Worm (Caenorhabditis elegans) whole organism, early embryonic: Measurements from ENCODE around the gene rab-19.

Experiments
- F13C5.2 ChIP-seq: sonication (generic microtip); optimal IDR thresholded peaks from 2 replicates; lab custom pipeline; 2017; ENCODE audit warnings: mild to moderate bottlenecking, missing genetic modification characterization, inconsistent platforms, missing compliant biosample characterization
- aly-1 ChIP-seq: sonication (generic microtip); optimal IDR thresholded peaks from 2 replicates; lab custom pipeline; 2016; ENCODE audit warnings: missing genetic modification characterization, missing compliant biosample characterization
- ama-1 ChIP-seq: fragments of 150-350 bp; optimal IDR thresholded peaks from 2 replicates; lab custom pipeline; 2014
- ceh-13 ChIP-seq: fragments of 200-800 bp; sonication (Bioruptor generic); optimal IDR thresholded peaks from 2 replicates; lab custom pipeline; 2018; ENCODE audit warnings: mild to moderate bottlenecking, missing genetic modification characterization, missing compliant biosample characterization
- ets-7 ChIP-seq: sonication (generic microtip); optimal IDR thresholded peaks from 2 replicates; lab custom pipeline; 2016; ENCODE audit warnings: missing genotype, missing genetic modification characterization, missing compliant biosample characterization
- flt-1 ChIP-seq: fragments of 200-800 bp; sonication (Bioruptor generic); IDR thresholded peaks from 2 replicates; pipeline ENCODE4 v1.3.6; 2022; ENCODE audit warnings: missing genetic modification characterization, missing compliant biosample characterization
- hmg-4 ChIP-seq: fragments of 200-800 bp; sonication (Bioruptor generic); optimal IDR thresholded peaks from 2 replicates; lab custom pipeline; 2018; ENCODE audit warnings: mild to moderate bottlenecking, missing genetic modification characterization, missing compliant biosample characterization
- pes-1 ChIP-seq: fragments of 200-800 bp; sonication (Bioruptor generic); IDR thresholded peaks from 2 replicates; pipeline ENCODE4 v1.3.6; 2022; ENCODE audit warnings: missing genetic modification reagents, missing genetic modification characterization, missing compliant biosample characterization
- tbx-37 ChIP-seq: fragments of 200-800 bp; sonication (Bioruptor generic); conservative IDR thresholded peaks from 2 replicates; pipeline ENCODE4 v1.3.6; 2022; ENCODE audit warnings: missing genetic modification reagents, missing genetic modification characterization, missing compliant biosample characterization
- tra-4 ChIP-seq: sonication (generic microtip); optimal IDR thresholded peaks from 2 replicates; lab custom pipeline; 2017; ENCODE audit warnings: missing genetic modification characterization, missing compliant biosample characterization

- no peak for TF ChIP-seq ama-1 (lab: Kevin White, UChicago)
- no peak for TF ChIP-seq pes-1 (GFP tag; lab: Robert Waterston, UW)
- TF ChIP-seq tra-4 (tag; lab: Kevin White, UChicago) = no peak
- TF ChIP-seq ets-7 (tag; lab: Kevin White, UChicago) = no peak
- no peak for TF ChIP-seq F13C5.2 (tag; lab: Kevin White, UChicago)
- TF ChIP-seq tbx-37 (GFP tag; lab: Robert Waterston, UW) = no peak
- TF ChIP-seq ceh-13 = no peak
- TF ChIP-seq aly-1 (tag; lab: Kevin White, UChicago) = no peak
- no peak for TF ChIP-seq hmg-4 (GFP tag; lab: Kevin White, UChicago)
- TF ChIP-seq flt-1 (GFP tag; lab: Robert Waterston, UW) = no peak
Observed at ce11 chrIV:13392230-13392629, 8.0 kb upstream of the rab-19 start.
